Fruit fly (Drosophila melanogaster): ENCODE data around the gene mbc.

dm6 chr3R:23803668-23804067 lies 22.1 kb downstream of the mbc start, which contains the start of gene CG34355:
- TF ChIP-seq CG8478 (optimal IDR thresholded peaks at IDR 0.05) = no peak
- no peak for TF ChIP-seq CTCF (optimal IDR thresholded peaks at IDR 0.05)

All from S2 (cell line).